Fruit fly (Drosophila melanogaster) whole organism, embryonic: ENCODE data around the gene edin.
A peak's percentile ranks its signal among the peaks of the same experiment; 100 is the strongest.

Source experiments
- Atf-2 ChIP-seq: fragments of 200-800 bp; sonication (Bioruptor generic); optimal IDR thresholded peaks from 2 replicates; lab custom pipeline; 2016; ENCODE audit warnings: missing biosample characterization, missing genetic modification characterization
- CG10209 ChIP-seq: fragments of 200-800 bp; sonication (Bioruptor generic); optimal IDR thresholded peaks from 3 replicates; lab custom pipeline; 2017; ENCODE audit warnings: missing biosample characterization, mild to moderate bottlenecking, missing genetic modification characterization, missing genetic modification reagents
- CG10565 ChIP-seq: fragments of 200-800 bp; sonication (Bioruptor generic); optimal IDR thresholded peaks from 3 replicates; lab custom pipeline; 2016; ENCODE audit warnings: missing biosample characterization, mild to moderate bottlenecking, missing genetic modification characterization
- CG11398 ChIP-seq: fragments of 200-800 bp; sonication (Bioruptor generic); optimal IDR thresholded peaks from 2 replicates; lab custom pipeline; 2016; ENCODE audit warnings: missing biosample characterization, missing genetic modification characterization
- CG11696 ChIP-seq: fragments of 200-800 bp; sonication (Bioruptor generic); IDR thresholded peaks from 2 replicates; pipeline ENCODE4 v1.3.6; 2022; ENCODE audit warnings: missing biosample characterization, missing genetic modification characterization
- CG11723 ChIP-seq: fragments of 200-800 bp; sonication (Bioruptor generic); optimal IDR thresholded peaks from 2 replicates; lab custom pipeline; 2017; ENCODE audit warnings: missing biosample characterization, mild to moderate bottlenecking, missing genetic modification characterization
- CG1529 ChIP-seq: fragments of 200-800 bp; sonication (Bioruptor generic); optimal IDR thresholded peaks from 3 replicates; lab custom pipeline; 2018; ENCODE audit warnings: missing biosample characterization, missing genetic modification characterization
- CG17186 ChIP-seq: fragments of 200-800 bp; sonication (Bioruptor generic); optimal IDR thresholded peaks from 3 replicates; lab custom pipeline; 2017; ENCODE audit warnings: missing biosample characterization, missing genetic modification reagents, missing genetic modification characterization
- CG18011 ChIP-seq: fragments of 200-800 bp; sonication (Bioruptor generic); optimal IDR thresholded peaks from 2 replicates; lab custom pipeline; 2017; ENCODE audit warnings: missing biosample characterization, missing genetic modification characterization, mild to moderate bottlenecking, moderate library complexity, missing genotype
- CG18262 ChIP-seq: fragments of 200-800 bp; optimal IDR thresholded peaks from 3 replicates; lab custom pipeline; 2019; ENCODE audit warnings: missing biosample characterization, mild to moderate bottlenecking, missing genetic modification characterization, moderate library complexity
- CG1832 ChIP-seq: fragments of 200-800 bp; sonication (Bioruptor generic); optimal IDR thresholded peaks from 2 replicates; lab custom pipeline; 2017; ENCODE audit warnings: missing biosample characterization, mild to moderate bottlenecking, missing genetic modification characterization, inconsistent platforms
- CG2202 ChIP-seq: fragments of 200-800 bp; sonication (Bioruptor generic); optimal IDR thresholded peaks from 2 replicates; lab custom pipeline; 2018; ENCODE audit warnings: missing biosample characterization, mild to moderate bottlenecking, missing genetic modification characterization
- CG2875 ChIP-seq: fragments of 200-800 bp; sonication (Bioruptor generic); optimal IDR thresholded peaks from 2 replicates; lab custom pipeline; 2017; ENCODE audit warnings: missing biosample characterization, mild to moderate bottlenecking, missing genetic modification characterization, missing genetic modification reagents
- CG33213 ChIP-seq: fragments of 200-800 bp; sonication (Bioruptor generic); optimal IDR thresholded peaks from 3 replicates; lab custom pipeline; 2016; ENCODE audit warnings: missing biosample characterization, missing genetic modification characterization
- CG33557 ChIP-seq: fragments of 200-800 bp; sonication (Bioruptor generic); optimal IDR thresholded peaks from 2 replicates; lab custom pipeline; 2019; ENCODE audit warnings: missing biosample characterization, mild to moderate bottlenecking, missing genetic modification characterization, moderate library complexity
- CG34224 ChIP-seq: fragments of 200-800 bp; sonication (Bioruptor generic); IDR thresholded peaks from 3 replicates; pipeline ENCODE4 v1.3.6; 2022; ENCODE audit warnings: missing biosample characterization, missing genetic modification characterization; ENCODE audit not compliant: partially characterized antibody
- CG3838 ChIP-seq: fragments of 200-800 bp; sonication (Bioruptor generic); optimal IDR thresholded peaks from 3 replicates; lab custom pipeline; 2016; ENCODE audit warnings: missing biosample characterization, missing genetic modification characterization
- CG3847 ChIP-seq: fragments of 200-800 bp; sonication (Bioruptor generic); IDR thresholded peaks from 2 replicates; pipeline ENCODE4 v1.3.6; 2022; ENCODE audit warnings: missing biosample characterization, missing genetic modification characterization
- CG4617 ChIP-seq: fragments of 200-800 bp; sonication (Bioruptor generic); optimal IDR thresholded peaks from 3 replicates; lab custom pipeline; 2016; ENCODE audit warnings: missing biosample characterization, missing genetic modification characterization, borderline replicate concordance
- CG7745 ChIP-seq: fragments of 200-800 bp; sonication (Bioruptor generic); optimal IDR thresholded peaks from 2 replicates; lab custom pipeline; 2018; ENCODE audit warnings: missing biosample characterization, mild to moderate bottlenecking, missing genetic modification characterization, moderate library complexity
- CG8290 ChIP-seq, 3 experiments: fragments of 200-800 bp; sonication (Bioruptor generic); optimal IDR thresholded peaks; 2 replicates each; lab custom pipeline; 2016 to 2019; ENCODE audit warnings: missing biosample characterization in 3 of 3, missing genetic modification characterization in 3 of 3, mild to moderate bottlenecking in 2 of 3, moderate library complexity in 1 of 3
- CG8924 ChIP-seq: fragments of 200-800 bp; optimal IDR thresholded peaks from 3 replicates; lab custom pipeline; 2019; ENCODE audit warnings: missing biosample characterization, mild to moderate bottlenecking, missing genetic modification characterization, moderate library complexity
- CG9932 ChIP-seq: fragments of 200-800 bp; sonication (Bioruptor generic); IDR thresholded peaks from 2 replicates; pipeline ENCODE4 v1.3.6; 2022; ENCODE audit warnings: missing biosample characterization, missing genetic modification characterization
- Dad ChIP-seq: fragments of 200-800 bp; sonication (Bioruptor generic); optimal IDR thresholded peaks from 3 replicates; lab custom pipeline; 2016; ENCODE audit warnings: missing biosample characterization, missing genetic modification characterization
- Dfd ChIP-seq, 2 experiments: fragments of >200 bp; optimal IDR thresholded peaks; 2 replicates each; lab custom pipeline; 2017; ENCODE audit warnings: missing biosample characterization in 2 of 2, missing genetic modification characterization in 2 of 2
- Elba2 ChIP-seq: fragments of 200-800 bp; sonication (Bioruptor generic); optimal IDR thresholded peaks from 3 replicates; lab custom pipeline; 2016; ENCODE audit warnings: missing biosample characterization, missing genetic modification characterization
- Hmx ChIP-seq: fragments of 200-800 bp; sonication (Bioruptor generic); optimal IDR thresholded peaks from 2 replicates; lab custom pipeline; 2016; ENCODE audit warnings: missing biosample characterization, missing genetic modification characterization
- Hr3 ChIP-seq: fragments of 200-800 bp; sonication (Bioruptor generic); optimal IDR thresholded peaks from 3 replicates; lab custom pipeline; 2016; ENCODE audit warnings: missing biosample characterization, missing genetic modification characterization
- MBD-R2 ChIP-seq: fragments of 200-800 bp; sonication (Bioruptor generic); IDR thresholded peaks from 2 replicates; pipeline ENCODE4 v1.3.6; 2022; ENCODE audit warnings: missing biosample characterization, missing genetic modification characterization
- NfI ChIP-seq: fragments of 200-800 bp; sonication (Bioruptor generic); optimal IDR thresholded peaks from 3 replicates; lab custom pipeline; 2018; ENCODE audit warnings: missing biosample characterization, mild to moderate bottlenecking, missing genetic modification characterization, moderate library complexity
- Rfx ChIP-seq: fragments of 200-800 bp; sonication (Bioruptor generic); IDR thresholded peaks from 2 replicates; pipeline ENCODE4 v1.3.6; 2022; ENCODE audit warnings: missing biosample characterization, missing genetic modification characterization
- Xbp1 ChIP-seq: fragments of 200-800 bp; sonication (Bioruptor generic); optimal IDR thresholded peaks from 3 replicates; lab custom pipeline; 2016; ENCODE audit warnings: missing biosample characterization, mild to moderate bottlenecking, missing genetic modification characterization
- cg ChIP-seq: fragments of 200-800 bp; sonication (Bioruptor generic); optimal IDR thresholded peaks from 3 replicates; lab custom pipeline; 2019; ENCODE audit warnings: missing biosample characterization, mild to moderate bottlenecking, missing genetic modification characterization, moderate library complexity
- chn ChIP-seq: fragments of 200-800 bp; sonication (Bioruptor generic); optimal IDR thresholded peaks from 2 replicates; lab custom pipeline; 2016; ENCODE audit warnings: missing biosample characterization, missing genetic modification characterization
- cwo ChIP-seq: fragments of 200-800 bp; sonication (Bioruptor generic); optimal IDR thresholded peaks from 3 replicates; lab custom pipeline; 2017; ENCODE audit warnings: missing biosample characterization, missing genetic modification characterization, mild to moderate bottlenecking, moderate library complexity, missing genetic modification reagents
- gcm ChIP-seq: fragments of 200-800 bp; sonication (Bioruptor generic); optimal IDR thresholded peaks from 2 replicates; lab custom pipeline; 2019; ENCODE audit warnings: missing biosample characterization, mild to moderate bottlenecking, missing genetic modification characterization, moderate library complexity
- gsb-n ChIP-seq: fragments of 200-800 bp; sonication (Bioruptor generic); optimal IDR thresholded peaks from 3 replicates; lab custom pipeline; 2018; ENCODE audit warnings: missing biosample characterization, mild to moderate bottlenecking, missing genetic modification characterization
- knrl ChIP-seq: fragments of 200-800 bp; sonication (Bioruptor generic); IDR thresholded peaks from 3 replicates; pipeline ENCODE4 v1.3.6; 2022; ENCODE audit warnings: missing biosample characterization, missing genetic modification characterization; ENCODE audit not compliant: partially characterized antibody
- lab ChIP-seq: fragments of 200-800 bp; sonication (Bioruptor generic); optimal IDR thresholded peaks from 3 replicates; lab custom pipeline; 2017; ENCODE audit warnings: missing biosample characterization, missing genetic modification characterization, mild to moderate bottlenecking, moderate library complexity, missing genetic modification reagents
- nmo ChIP-seq: fragments of 200-800 bp; sonication (Bioruptor generic); optimal IDR thresholded peaks from 2 replicates; lab custom pipeline; 2018; ENCODE audit warnings: missing biosample characterization, mild to moderate bottlenecking, missing genetic modification characterization, moderate library complexity
- phol ChIP-seq: fragments of 200-800 bp; sonication (Bioruptor generic); optimal IDR thresholded peaks from 3 replicates; lab custom pipeline; 2018; ENCODE audit warnings: missing biosample characterization, mild to moderate bottlenecking, missing genetic modification characterization, moderate library complexity
- prd ChIP-seq, 3 experiments: fragments of >200 bp in 2 of 3; fragments of 200-800 bp in 1 of 3; sonication (Bioruptor generic) in 1 of 3; optimal IDR thresholded peaks in 2 of 3; IDR thresholded peaks in 1 of 3; 2 replicates in 2 of 3; 3 replicates in 1 of 3; pipeline versions ENCODE4 v1.3.6 to Lab custom; 2017 to 2022; ENCODE audit warnings: missing biosample characterization in 1 of 3, missing genetic modification characterization in 1 of 3
- sc ChIP-seq, 3 experiments: fragments of >200 bp in 2 of 3; fragments of 200-800 bp in 1 of 3; sonication (Bioruptor generic) in 1 of 3; optimal IDR thresholded peaks; 2 replicates in 2 of 3; 3 replicates in 1 of 3; lab custom pipeline; 2017; ENCODE audit warnings: mild to moderate bottlenecking in 1 of 3, missing biosample characterization in 1 of 3, missing genetic modification characterization in 1 of 3, missing genetic modification reagents in 1 of 3
- sens-2 ChIP-seq: fragments of 200-800 bp; sonication (Bioruptor generic); IDR thresholded peaks from 2 replicates; pipeline ENCODE4 v1.3.6; 2022; ENCODE audit warnings: missing biosample characterization, missing genetic modification characterization
- slou ChIP-seq: fragments of 200-800 bp; sonication (Bioruptor generic); optimal IDR thresholded peaks from 3 replicates; lab custom pipeline; 2016; ENCODE audit warnings: missing biosample characterization, missing genetic modification characterization
- sna ChIP-seq: fragments of 200-800 bp; sonication (Bioruptor generic); IDR thresholded peaks from 2 replicates; pipeline ENCODE4 v1.3.6; 2022; ENCODE audit warnings: missing biosample characterization, missing genetic modification characterization; ENCODE audit not compliant: partially characterized antibody
- sug ChIP-seq: fragments of 200-800 bp; optimal IDR thresholded peaks from 2 replicates; lab custom pipeline; 2019; ENCODE audit warnings: missing biosample characterization, mild to moderate bottlenecking, missing genetic modification characterization, moderate library complexity
- vfl ChIP-seq: fragments of 200-800 bp; sonication (Bioruptor generic); optimal IDR thresholded peaks from 2 replicates; lab custom pipeline; 2016; ENCODE audit warnings: missing biosample characterization, missing genetic modification characterization

edin gene

DNA sequence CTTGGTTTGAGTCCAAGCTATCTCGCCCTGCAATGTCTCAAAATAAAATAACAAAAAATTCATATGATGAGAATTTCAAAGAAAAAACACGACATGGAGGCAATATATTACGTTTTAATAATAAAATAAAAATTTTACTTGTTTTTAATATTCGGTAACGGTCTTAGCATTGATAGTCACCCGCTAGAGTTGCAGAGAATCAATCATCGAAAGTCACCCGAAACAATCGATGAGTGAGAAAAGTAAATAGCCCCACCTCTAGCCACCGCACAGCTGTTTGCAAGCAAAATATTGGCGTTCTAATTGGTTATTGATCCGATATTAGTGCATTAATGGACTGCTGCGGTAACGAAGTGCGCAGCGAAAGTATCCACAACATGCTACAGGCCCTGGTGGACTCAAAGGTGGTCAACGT lies 18.7 kb upstream of the edin start, which contains the start of gene CG34250 (continued):
- no peak for TF ChIP-seq vfl (GFP tag; lab: Kevin White, UChicago)
- TF ChIP-seq cwo (GFP tag; lab: Kevin White, UChicago): no peak
- TF ChIP-seq CG2202 (tag; lab: Kevin White, UChicago): peak; percentile 5
- no peak for TF ChIP-seq chn
- no peak for TF ChIP-seq sens-2 (GFP tag; lab: Robert Waterston, UW)
- TF ChIP-seq CG3847 (GFP tag; lab: Robert Waterston, UW): no peak; the same call in 1 of the 2 replicates
- peak; percentile 68 for TF ChIP-seq Elba2 (GFP tag; lab: Kevin White, UChicago)
- peak; percentile 74 for TF ChIP-seq CG4617 (GFP tag; lab: Kevin White, UChicago)
- peak; percentile 28 for TF ChIP-seq CG3838 (GFP tag; lab: Kevin White, UChicago)
- TF ChIP-seq Dfd (GFP tag; optimal IDR thresholded peaks at IDR 0.05; lab: Kevin White, UChicago): no peak
- no peak for TF ChIP-seq sc (optimal IDR thresholded peaks at IDR 0.05; lab: Kevin White, UChicago)
- no peak for TF ChIP-seq sc (GFP tag; optimal IDR thresholded peaks at IDR 0.05; lab: Kevin White, UChicago)
- TF ChIP-seq CG1832 (GFP tag; lab: Kevin White, UChicago): no peak
- peak; percentile 47 for TF ChIP-seq Xbp1
- TF ChIP-seq sna (GFP tag; lab: Robert Waterston, UW): peak; percentile 76
- no peak for TF ChIP-seq CG11398 (GFP tag; lab: Kevin White, UChicago)
- peak; percentile 66 for TF ChIP-seq CG9932 (GFP tag; lab: Robert Waterston, UW)
- no peak for TF ChIP-seq CG11723 (GFP tag; lab: Kevin White, UChicago)
- TF ChIP-seq CG34224 (GFP tag; lab: Robert Waterston, UW): peak; percentile 71
- no peak for TF ChIP-seq CG11696
- TF ChIP-seq knrl (GFP tag; lab: Robert Waterston, UW): peak; percentile 83
- no peak for TF ChIP-seq prd (optimal IDR thresholded peaks at IDR 0.05; lab: Kevin White, UChicago)
- no peak for TF ChIP-seq prd (GFP tag; IDR thresholded peaks at IDR 0.05; lab: Robert Waterston, UW)
- TF ChIP-seq CG1529 (GFP tag; lab: Kevin White, UChicago): no peak
- peak; percentile 68 for TF ChIP-seq MBD-R2
- no peak for TF ChIP-seq CG33557 (GFP tag; lab: Kevin White, UChicago)
- peak; percentile 14 for TF ChIP-seq CG17186
- peak; percentile 42 for TF ChIP-seq CG8924 (tag; lab: Kevin White, UChicago)
- TF ChIP-seq Rfx: peak; percentile 61; the same call in 1 of the 2 replicates
- TF ChIP-seq Hr3 (GFP tag; lab: Kevin White, UChicago): peak; percentile 15
- TF ChIP-seq lab (GFP tag; lab: Kevin White, UChicago): peak; percentile 22
- peak; percentile 72 for TF ChIP-seq sug (tag; lab: Kevin White, UChicago)
- TF ChIP-seq gcm: no peak
- peak; percentile 10 for TF ChIP-seq slou (GFP tag; lab: Kevin White, UChicago)
- TF ChIP-seq gsb-n (tag; lab: Kevin White, UChicago): no peak
- TF ChIP-seq CG33213 (GFP tag; lab: Kevin White, UChicago): no peak
- TF ChIP-seq CG8290 (GFP tag; optimal IDR thresholded peaks at IDR 0.05; lab: Kevin White, UChicago): peak; percentile 34
- peak in 1 of 2 experiments; percentile 32 for TF ChIP-seq CG8290 (tag; optimal IDR thresholded peaks at IDR 0.05; lab: Kevin White, UChicago)
- TF ChIP-seq cg (GFP tag; lab: Kevin White, UChicago): no peak
- peak; percentile 39 for TF ChIP-seq CG10209 (GFP tag; lab: Kevin White, UChicago)
- no peak for TF ChIP-seq NfI (GFP tag; lab: Kevin White, UChicago)
- peak; percentile 37 for TF ChIP-seq CG18262 (tag; lab: Kevin White, UChicago)
- no peak for TF ChIP-seq CG2875 (GFP tag; lab: Kevin White, UChicago)
- no peak for TF ChIP-seq CG10565 (GFP tag; lab: Kevin White, UChicago)
- peak; percentile 4 for TF ChIP-seq CG18011 (GFP tag; lab: Kevin White, UChicago)
- no peak for TF ChIP-seq Dad (GFP tag; lab: Kevin White, UChicago)
- peak; percentile 63 for TF ChIP-seq phol (tag; lab: Kevin White, UChicago)
- no peak for TF ChIP-seq Atf-2 (GFP tag; lab: Kevin White, UChicago)
- TF ChIP-seq nmo: peak; percentile 70
- TF ChIP-seq Hmx (GFP tag; lab: Kevin White, UChicago): no peak
- no peak for TF ChIP-seq CG7745 (tag; lab: Kevin White, UChicago)
